Fruit fly (Drosophila melanogaster) whole organism, embryonic: ENCODE data around the gene CG5592.

Source experiments
- Bdp1 ChIP-seq: fragments of 200-800 bp; sonication (Bioruptor generic); optimal IDR thresholded peaks from 3 replicates; lab custom pipeline; 2016; ENCODE audit warnings: missing biosample characterization, missing genetic modification characterization
- BtbVII ChIP-seq: fragments of 200-800 bp; sonication (Bioruptor generic); optimal IDR thresholded peaks from 3 replicates; lab custom pipeline; 2017; ENCODE audit warnings: missing biosample characterization, mild to moderate bottlenecking, missing genetic modification characterization
- CG10654 ChIP-seq: fragments of 200-800 bp; sonication (Bioruptor generic); optimal IDR thresholded peaks from 2 replicates; lab custom pipeline; 2016; ENCODE audit warnings: missing biosample characterization, missing genetic modification characterization
- CG11093 ChIP-seq: fragments of 200-800 bp; sonication (Bioruptor generic); IDR thresholded peaks from 3 replicates; pipeline ENCODE4 v1.3.6; 2022; ENCODE audit warnings: missing biosample characterization, missing genetic modification characterization
- CG1233 ChIP-seq: fragments of 200-800 bp; sonication (Bioruptor generic); optimal IDR thresholded peaks from 4 replicates; lab custom pipeline; 2018; ENCODE audit warnings: missing biosample characterization, mild to moderate bottlenecking, missing genetic modification characterization
- CG12744 ChIP-seq: fragments of 200-800 bp; sonication (Bioruptor generic); optimal IDR thresholded peaks from 2 replicates; lab custom pipeline; 2016; ENCODE audit warnings: missing biosample characterization, missing genetic modification characterization
- CG12769 ChIP-seq: fragments of 200-800 bp; sonication (Bioruptor generic); optimal IDR thresholded peaks from 2 replicates; lab custom pipeline; 2019; ENCODE audit warnings: missing biosample characterization, mild to moderate bottlenecking, missing genetic modification characterization, moderate library complexity
- CG13296 ChIP-seq: fragments of 200-800 bp; sonication (Bioruptor generic); optimal IDR thresholded peaks from 3 replicates; lab custom pipeline; 2018; ENCODE audit warnings: missing biosample characterization, mild to moderate bottlenecking, missing genetic modification characterization
- CG13894 ChIP-seq: fragments of 200-800 bp; sonication (Bioruptor generic); optimal IDR thresholded peaks from 3 replicates; lab custom pipeline; 2018; ENCODE audit warnings: missing biosample characterization, mild to moderate bottlenecking, missing genetic modification characterization, moderate library complexity
- CG16813 ChIP-seq: fragments of 200-800 bp; sonication (Bioruptor generic); IDR thresholded peaks from 3 replicates; pipeline ENCODE4 v1.3.6; 2022; ENCODE audit warnings: missing biosample characterization, missing genetic modification characterization; ENCODE audit not compliant: partially characterized antibody
- CG17612 ChIP-seq: fragments of 200-800 bp; sonication (Bioruptor generic); IDR thresholded peaks from 2 replicates; pipeline ENCODE4 v1.3.6; 2022; ENCODE audit warnings: missing biosample characterization, missing genetic modification characterization
- CG2116 ChIP-seq: fragments of 200-800 bp; sonication (Bioruptor generic); optimal IDR thresholded peaks from 3 replicates; lab custom pipeline; 2018; ENCODE audit warnings: missing biosample characterization, mild to moderate bottlenecking, missing genetic modification characterization
- CG3065 ChIP-seq: fragments of 200-800 bp; sonication (Bioruptor generic); optimal IDR thresholded peaks from 2 replicates; lab custom pipeline; 2016; ENCODE audit warnings: missing biosample characterization, missing genetic modification characterization
- CG31224 ChIP-seq: fragments of 200-800 bp; sonication (Bioruptor generic); IDR thresholded peaks from 2 replicates; pipeline ENCODE4 v1.3.6; 2022; ENCODE audit warnings: missing biosample characterization, missing genetic modification characterization
- CG32767 ChIP-seq: fragments of 200-800 bp; sonication (Bioruptor generic); IDR thresholded peaks from 2 replicates; pipeline ENCODE4 v1.3.6; 2022; ENCODE audit warnings: missing biosample characterization, missing genetic modification characterization
- CG33213 ChIP-seq: fragments of 200-800 bp; sonication (Bioruptor generic); optimal IDR thresholded peaks from 3 replicates; lab custom pipeline; 2016; ENCODE audit warnings: missing biosample characterization, missing genetic modification characterization
- CG3847 ChIP-seq: fragments of 200-800 bp; sonication (Bioruptor generic); IDR thresholded peaks from 2 replicates; pipeline ENCODE4 v1.3.6; 2022; ENCODE audit warnings: missing biosample characterization, missing genetic modification characterization
- CG4328 ChIP-seq: fragments of 200-800 bp; sonication (Bioruptor generic); optimal IDR thresholded peaks from 3 replicates; lab custom pipeline; 2017; ENCODE audit warnings: missing biosample characterization, missing genetic modification reagents, missing genetic modification characterization
- CG4404 ChIP-seq: fragments of 200-800 bp; sonication (Bioruptor generic); IDR thresholded peaks from 2 replicates; pipeline ENCODE4 v1.3.6; 2022; ENCODE audit warnings: missing biosample characterization, missing genetic modification characterization
- CG5245 ChIP-seq: fragments of 200-800 bp; sonication (Bioruptor generic); optimal IDR thresholded peaks from 3 replicates; lab custom pipeline; 2016; ENCODE audit warnings: missing biosample characterization, missing genetic modification characterization
- CG7271 ChIP-seq: fragments of 200-800 bp; sonication (Bioruptor generic); optimal IDR thresholded peaks from 2 replicates; lab custom pipeline; 2018; ENCODE audit warnings: missing biosample characterization, mild to moderate bottlenecking, missing genetic modification characterization, moderate library complexity
- CG7556 ChIP-seq: fragments of 200-800 bp; sonication (Bioruptor generic); optimal IDR thresholded peaks from 2 replicates; lab custom pipeline; 2017; ENCODE audit warnings: missing biosample characterization, mild to moderate bottlenecking, missing genetic modification characterization
- CG9817 ChIP-seq: fragments of 200-800 bp; sonication (Bioruptor generic); optimal IDR thresholded peaks from 2 replicates; lab custom pipeline; 2018; ENCODE audit warnings: missing biosample characterization, mild to moderate bottlenecking, missing genetic modification characterization, moderate library complexity
- CG9932 ChIP-seq: fragments of 200-800 bp; sonication (Bioruptor generic); IDR thresholded peaks from 2 replicates; pipeline ENCODE4 v1.3.6; 2022; ENCODE audit warnings: missing biosample characterization, missing genetic modification characterization
- Dp ChIP-seq: fragments of 200-800 bp; sonication (Bioruptor generic); optimal IDR thresholded peaks from 2 replicates; lab custom pipeline; 2018; ENCODE audit warnings: missing biosample characterization, mild to moderate bottlenecking, missing genetic modification characterization, moderate library complexity
- GATAe ChIP-seq: fragments of 200-800 bp; sonication (Bioruptor generic); conservative IDR thresholded peaks from 2 replicates; pipeline ENCODE4 v1.3.6; 2022; ENCODE audit warnings: missing biosample characterization, missing genetic modification characterization
- Hmr ChIP-seq: fragments of 200-800 bp; sonication (Bioruptor generic); optimal IDR thresholded peaks from 3 replicates; lab custom pipeline; 2017; ENCODE audit warnings: mild to moderate bottlenecking, missing biosample characterization, missing genetic modification reagents, missing genetic modification characterization
- Hr39 ChIP-seq: fragments of >200 bp; optimal IDR thresholded peaks from 2 replicates; lab custom pipeline; 2017
- Meics ChIP-seq: fragments of 200-800 bp; sonication (Bioruptor generic); optimal IDR thresholded peaks from 2 replicates; lab custom pipeline; 2017; ENCODE audit warnings: missing biosample characterization, mild to moderate bottlenecking, missing genetic modification characterization
- Opbp ChIP-seq: fragments of 200-800 bp; sonication (Bioruptor generic); IDR thresholded peaks from 3 replicates; pipeline ENCODE4 v1.3.6; 2022; ENCODE audit warnings: missing biosample characterization, missing genetic modification characterization; ENCODE audit not compliant: partially characterized antibody
- PHDP ChIP-seq: fragments of 200-800 bp; sonication (Bioruptor generic); optimal IDR thresholded peaks from 3 replicates; lab custom pipeline; 2018; ENCODE audit warnings: missing biosample characterization, mild to moderate bottlenecking, missing genetic modification characterization, moderate library complexity
- Ptx1 ChIP-seq: fragments of 200-800 bp; sonication (Bioruptor generic); IDR thresholded peaks from 2 replicates; pipeline ENCODE4 v1.3.6; 2022; ENCODE audit warnings: missing biosample characterization, missing genetic modification characterization
- Trl ChIP-seq, 3 experiments: fragments of >200 bp in 2 of 3; fragments of 200-800 bp in 1 of 3; sonication (Bioruptor generic) in 1 of 3; optimal IDR thresholded peaks; 2 replicates in 1 of 3; 3 replicates in 2 of 3; lab custom pipeline; 2016 to 2017; ENCODE audit warnings: missing biosample characterization in 1 of 3, missing genetic modification characterization in 1 of 3
- Xrp1 ChIP-seq: fragments of 200-800 bp; sonication (Bioruptor generic); IDR thresholded peaks from 2 replicates; pipeline ENCODE4 v1.3.6; 2022; ENCODE audit warnings: missing biosample characterization, missing genetic modification characterization
- al ChIP-seq: fragments of 200-800 bp; sonication (Bioruptor generic); IDR thresholded peaks from 2 replicates; pipeline ENCODE4 v1.3.6; 2022; ENCODE audit warnings: missing biosample characterization, missing genetic modification characterization
- ara ChIP-seq: fragments of 200-800 bp; sonication (Bioruptor generic); IDR thresholded peaks from 2 replicates; pipeline ENCODE4 v1.3.6; 2022; ENCODE audit warnings: missing biosample characterization, missing genetic modification characterization
- bsh ChIP-seq, 2 experiments: fragments of 200-800 bp; sonication (Bioruptor generic); optimal IDR thresholded peaks; 2 replicates each; lab custom pipeline; 2017 to 2018; ENCODE audit warnings: mild to moderate bottlenecking in 2 of 2, missing biosample characterization in 2 of 2, missing genetic modification characterization in 2 of 2, moderate library complexity in 1 of 2
- cg ChIP-seq: fragments of 200-800 bp; sonication (Bioruptor generic); optimal IDR thresholded peaks from 3 replicates; lab custom pipeline; 2019; ENCODE audit warnings: missing biosample characterization, mild to moderate bottlenecking, missing genetic modification characterization, moderate library complexity
- hbn ChIP-seq: fragments of 200-800 bp; sonication (Bioruptor generic); IDR thresholded peaks from 2 replicates; pipeline ENCODE4 v1.3.6; 2022; ENCODE audit warnings: missing biosample characterization, missing genetic modification characterization; ENCODE audit not compliant: partially characterized antibody
- her ChIP-seq: fragments of 200-800 bp; sonication (Bioruptor generic); optimal IDR thresholded peaks from 2 replicates; lab custom pipeline; 2016; ENCODE audit warnings: missing biosample characterization, missing genetic modification characterization
- kah ChIP-seq: fragments of 200-800 bp; sonication (Bioruptor generic); optimal IDR thresholded peaks from 2 replicates; lab custom pipeline; 2018; ENCODE audit warnings: missing biosample characterization, mild to moderate bottlenecking, missing genetic modification characterization
- lilli ChIP-seq: fragments of 200-800 bp; sonication (Bioruptor generic); optimal IDR thresholded peaks from 3 replicates; lab custom pipeline; 2016; ENCODE audit warnings: missing biosample characterization, missing genetic modification characterization
- stwl ChIP-seq: fragments of 200-800 bp; sonication (Bioruptor generic); optimal IDR thresholded peaks from 3 replicates; lab custom pipeline; 2018; ENCODE audit warnings: missing biosample characterization, mild to moderate bottlenecking, missing genetic modification characterization, moderate library complexity
- tin ChIP-seq: fragments of 200-800 bp; sonication (Bioruptor generic); optimal IDR thresholded peaks from 3 replicates; lab custom pipeline; 2016; ENCODE audit warnings: missing biosample characterization, missing genetic modification characterization
- tll ChIP-seq, 2 experiments: fragments of 200-800 bp in 1 of 2; fragments of >200 bp in 1 of 2; sonication (Bioruptor generic) in 1 of 2; optimal IDR thresholded peaks; 2 replicates each; lab custom pipeline; 2017 to 2019; ENCODE audit warnings: missing biosample characterization in 2 of 2, missing genetic modification characterization in 2 of 2, mild to moderate bottlenecking in 1 of 2, moderate library complexity in 1 of 2
- twi ChIP-seq: fragments of 200-800 bp; optimal IDR thresholded peaks from 2 replicates; lab custom pipeline; 2019; ENCODE audit warnings: missing biosample characterization, mild to moderate bottlenecking, missing genetic modification characterization, moderate library complexity
- tx ChIP-seq: fragments of 200-800 bp; sonication (Bioruptor generic); optimal IDR thresholded peaks from 2 replicates; lab custom pipeline; 2016; ENCODE audit warnings: missing biosample characterization, missing genetic modification characterization
- zen2 ChIP-seq: fragments of 200-800 bp; sonication (Bioruptor generic); IDR thresholded peaks from 3 replicates; pipeline ENCODE4 v1.3.6; 2022; ENCODE audit warnings: missing biosample characterization, missing genetic modification characterization; ENCODE audit not compliant: partially characterized antibody

The CG5592 gene

DNA sequence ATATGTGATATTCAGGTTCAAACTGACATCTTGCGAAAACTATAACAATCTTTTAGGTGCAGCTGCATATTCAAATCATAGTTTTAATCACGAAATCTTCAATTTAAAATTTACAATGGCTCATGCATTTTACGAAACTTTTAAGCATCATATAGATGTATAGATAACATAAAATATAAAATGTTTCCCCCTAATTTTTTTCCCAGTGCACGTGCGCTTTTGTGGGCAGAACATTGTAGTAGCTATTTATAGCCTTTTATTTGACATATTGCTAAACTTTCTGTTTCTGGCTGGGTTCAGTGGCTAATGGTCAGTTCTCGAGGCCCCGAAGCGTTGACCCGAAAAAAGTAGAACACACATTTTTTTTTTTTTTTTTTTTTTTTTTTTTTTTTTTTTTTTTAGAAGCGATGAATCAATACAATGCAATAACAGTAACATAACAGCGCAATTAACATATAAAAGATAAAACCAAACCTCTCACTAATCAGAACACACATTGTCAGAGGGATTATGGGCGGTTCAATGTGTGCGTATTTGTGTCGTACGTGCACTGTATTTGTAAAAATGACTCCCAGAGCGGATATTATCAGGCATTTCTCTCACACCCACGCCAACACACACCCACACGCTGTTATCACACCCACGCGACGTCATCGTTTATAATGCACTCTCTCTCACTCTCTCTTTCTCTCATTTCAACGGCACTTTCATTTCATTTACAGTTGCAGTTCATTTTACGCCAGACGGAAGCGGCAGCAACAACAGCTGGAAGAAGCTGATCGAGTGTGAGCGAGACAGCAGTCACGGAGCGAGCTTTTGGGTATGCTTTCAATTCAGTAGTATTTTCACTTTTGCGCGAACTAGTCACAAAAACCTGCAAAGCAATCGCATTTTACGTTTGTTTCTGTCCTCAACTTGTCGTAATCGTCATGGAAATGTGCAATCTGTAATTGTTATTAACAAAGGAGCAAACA lies 28.9 kb downstream of the CG5592 start (continued):
- TF ChIP-seq GATAe (GFP tag; lab: Robert Waterston, UW) (no peak), twi (tag; lab: Kevin White, UChicago) (no peak), Meics (peak; percentile 13), CG3847 (peak; percentile 36; the same call in 1 of the 2 replicates), al (no peak), CG13894 (tag; lab: Kevin White, UChicago) (no peak), Opbp (GFP tag; lab: Robert Waterston, UW) (no peak), tll (GFP tag; optimal IDR thresholded peaks at IDR 0.05; lab: Kevin White, UChicago) (no peak), CG5245 (GFP tag; lab: Kevin White, UChicago) (no peak), CG32767 (no peak; the same call in 1 of the 2 replicates), CG7556 (GFP tag; lab: Kevin White, UChicago) (peak; percentile 66), tin (no peak), CG16813 (GFP tag; lab: Robert Waterston, UW) (no peak), CG12769 (peak; percentile 35), her (no peak), CG31224 (GFP tag; lab: Robert Waterston, UW) (no peak), CG4328 (GFP tag; lab: Kevin White, UChicago) (no peak), Hr39 (lab: Kevin White, UChicago) (no peak), Trl (optimal IDR thresholded peaks at IDR 0.05; lab: Kevin White, UChicago) (peak; percentile 52 to 64), Trl (GFP tag; optimal IDR thresholded peaks at IDR 0.05; lab: Kevin White, UChicago) (no peak), cg (GFP tag; lab: Kevin White, UChicago) (peak; percentile 71), CG12744 (GFP tag; lab: Kevin White, UChicago) (peak; percentile 5), CG13296 (GFP tag; lab: Kevin White, UChicago) (no peak), PHDP (peak; percentile 61), Ptx1 (GFP tag; lab: Robert Waterston, UW) (no peak; the same call in none of the 2 replicates), Dp (no peak), CG9817 (tag; lab: Kevin White, UChicago) (peak; percentile 2), Bdp1 (GFP tag; lab: Kevin White, UChicago) (no peak), CG9932 (GFP tag; lab: Robert Waterston, UW) (no peak), CG33213 (peak; percentile 5), BtbVII (GFP tag; lab: Kevin White, UChicago) (peak; percentile 47), kah (GFP tag; lab: Kevin White, UChicago) (no peak), CG3065 (no peak), tx (GFP tag; lab: Kevin White, UChicago) (peak; percentile 23), CG7271 (no peak), bsh (GFP tag; optimal IDR thresholded peaks at IDR 0.05; lab: Kevin White, UChicago) (peak in 1 of 2 experiments; percentile 65), Hmr (GFP tag; lab: Kevin White, UChicago) (peak; percentile 42), CG17612 (peak; percentile 13; the same call in 1 of the 2 replicates), CG10654 (GFP tag; lab: Kevin White, UChicago) (no peak), CG11093 (GFP tag; lab: Robert Waterston, UW) (no peak), CG1233 (peak; percentile 14), zen2 (GFP tag; lab: Robert Waterston, UW) (no peak), Xrp1 (GFP tag; lab: Robert Waterston, UW) (peak; percentile 59; the same call in 1 of the 2 replicates), ara (GFP tag; lab: Robert Waterston, UW) (0 out of 2 replicates have a peak, but pooled peaks have one; percentile 28), hbn (GFP tag; lab: Robert Waterston, UW) (no peak), CG2116 (GFP tag; lab: Kevin White, UChicago) (peak; percentile 5), stwl (tag; lab: Kevin White, UChicago) (no peak), CG4404 (GFP tag; lab: Robert Waterston, UW) (no peak), lilli (GFP tag; lab: Kevin White, UChicago) (peak; percentile 32)
